Worm (Caenorhabditis elegans) whole organism, early embryonic: ENCODE measurements around the gene C08E8.9.

Source experiments
- B0310.2 ChIP-seq: sonication (generic microtip); optimal IDR thresholded peaks from 2 replicates; lab custom pipeline; 2016; ENCODE audit warnings: mild to moderate bottlenecking, missing genetic modification characterization, missing compliant biosample characterization
- F13C5.2 ChIP-seq: sonication (generic microtip); optimal IDR thresholded peaks from 2 replicates; lab custom pipeline; 2017; ENCODE audit warnings: mild to moderate bottlenecking, missing genetic modification characterization, inconsistent platforms, missing compliant biosample characterization
- aly-1 ChIP-seq: sonication (generic microtip); optimal IDR thresholded peaks from 2 replicates; lab custom pipeline; 2016; ENCODE audit warnings: missing genetic modification characterization, missing compliant biosample characterization
- ama-1 ChIP-seq: fragments of 150-350 bp; optimal IDR thresholded peaks from 2 replicates; lab custom pipeline; 2014
- ceh-13 ChIP-seq: fragments of 200-800 bp; sonication (Bioruptor generic); optimal IDR thresholded peaks from 2 replicates; lab custom pipeline; 2018; ENCODE audit warnings: mild to moderate bottlenecking, missing genetic modification characterization, missing compliant biosample characterization
- ceh-36 ChIP-seq: sonication (generic microtip); optimal IDR thresholded peaks from 2 replicates; lab custom pipeline; 2016; ENCODE audit warnings: missing genetic modification characterization, inconsistent platforms, missing compliant biosample characterization
- ets-7 ChIP-seq: sonication (generic microtip); optimal IDR thresholded peaks from 2 replicates; lab custom pipeline; 2016; ENCODE audit warnings: missing genotype, missing genetic modification characterization, missing compliant biosample characterization
- flt-1 ChIP-seq: fragments of 200-800 bp; sonication (Bioruptor generic); IDR thresholded peaks from 2 replicates; pipeline ENCODE4 v1.3.6; 2022; ENCODE audit warnings: missing genetic modification characterization, missing compliant biosample characterization
- hmbx-1 ChIP-seq: sonication (generic microtip); optimal IDR thresholded peaks from 2 replicates; lab custom pipeline; 2016; ENCODE audit warnings: mild to moderate bottlenecking, missing genetic modification characterization, missing compliant biosample characterization
- hmg-4 ChIP-seq: fragments of 200-800 bp; sonication (Bioruptor generic); optimal IDR thresholded peaks from 2 replicates; lab custom pipeline; 2018; ENCODE audit warnings: mild to moderate bottlenecking, missing genetic modification characterization, missing compliant biosample characterization
- hnd-1 ChIP-seq: sonication (generic microtip); optimal IDR thresholded peaks from 2 replicates; lab custom pipeline; 2016; ENCODE audit warnings: missing genetic modification characterization, missing compliant biosample characterization
- pes-1 ChIP-seq: fragments of 200-800 bp; sonication (Bioruptor generic); IDR thresholded peaks from 2 replicates; pipeline ENCODE4 v1.3.6; 2022; ENCODE audit warnings: missing genetic modification reagents, missing genetic modification characterization, missing compliant biosample characterization
- scrt-1 ChIP-seq: fragments of 200-800 bp; sonication (Bioruptor generic); IDR thresholded peaks from 2 replicates; pipeline ENCODE4 v1.3.6; 2022; ENCODE audit warnings: missing genetic modification characterization, missing compliant biosample characterization
- sea-1 ChIP-seq: fragments of 200-800 bp; sonication (Bioruptor generic); conservative IDR thresholded peaks from 2 replicates; pipeline ENCODE4 v1.3.6; 2022; ENCODE audit warnings: missing genetic modification characterization, missing compliant biosample characterization
- tbx-11 ChIP-seq: fragments of 200-800 bp; sonication (Bioruptor generic); IDR thresholded peaks from 2 replicates; pipeline ENCODE4 v1.3.6; 2022; ENCODE audit warnings: missing genetic modification characterization, missing compliant biosample characterization
- tbx-37 ChIP-seq: fragments of 200-800 bp; sonication (Bioruptor generic); conservative IDR thresholded peaks from 2 replicates; pipeline ENCODE4 v1.3.6; 2022; ENCODE audit warnings: missing genetic modification reagents, missing genetic modification characterization, missing compliant biosample characterization
- tra-4 ChIP-seq: sonication (generic microtip); optimal IDR thresholded peaks from 2 replicates; lab custom pipeline; 2017; ENCODE audit warnings: missing genetic modification characterization, missing compliant biosample characterization

The C08E8.9 gene

DNA sequence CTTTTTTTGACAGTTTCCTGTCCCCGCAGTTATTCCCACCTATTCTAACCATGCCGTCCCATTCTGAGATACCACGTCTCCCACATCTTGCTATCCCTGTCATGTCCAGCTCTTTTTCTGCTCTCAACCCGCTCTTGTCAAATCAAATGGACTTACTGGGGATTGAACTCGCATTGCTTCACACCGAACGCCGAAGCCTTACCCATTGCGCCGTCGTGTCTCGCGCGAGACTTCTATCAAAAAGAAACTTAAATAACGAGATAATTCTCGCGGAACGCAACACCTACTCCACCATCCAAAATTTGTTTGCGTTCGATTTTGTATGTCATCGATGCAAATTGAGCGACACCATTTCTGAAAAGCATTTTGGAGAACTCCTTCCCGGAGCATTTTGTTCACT is 20.5 kb upstream of the C08E8.9 start:
- TF ChIP-seq ceh-13 (GFP tag; lab: Kevin White, UChicago) (no peak), tbx-11 (GFP tag; lab: Robert Waterston, UW) (no peak), hmg-4 (GFP tag; lab: Kevin White, UChicago) (no peak), F13C5.2 (no peak), ceh-36 (tag; lab: Kevin White, UChicago) (no peak), flt-1 (GFP tag; lab: Robert Waterston, UW) (no peak), ets-7 (no peak), hnd-1 (tag; lab: Kevin White, UChicago) (no peak), tra-4 (tag; lab: Kevin White, UChicago) (no peak), ama-1 (lab: Kevin White, UChicago) (no peak), B0310.2 (no peak), tbx-37 (GFP tag; lab: Robert Waterston, UW) (no peak), scrt-1 (no peak)

ce11 chrV:18346080-18346479 is 18.6 kb upstream of the C08E8.9 start:
- TF ChIP-seq tbx-11 (GFP tag; lab: Robert Waterston, UW): no peak

DNA sequence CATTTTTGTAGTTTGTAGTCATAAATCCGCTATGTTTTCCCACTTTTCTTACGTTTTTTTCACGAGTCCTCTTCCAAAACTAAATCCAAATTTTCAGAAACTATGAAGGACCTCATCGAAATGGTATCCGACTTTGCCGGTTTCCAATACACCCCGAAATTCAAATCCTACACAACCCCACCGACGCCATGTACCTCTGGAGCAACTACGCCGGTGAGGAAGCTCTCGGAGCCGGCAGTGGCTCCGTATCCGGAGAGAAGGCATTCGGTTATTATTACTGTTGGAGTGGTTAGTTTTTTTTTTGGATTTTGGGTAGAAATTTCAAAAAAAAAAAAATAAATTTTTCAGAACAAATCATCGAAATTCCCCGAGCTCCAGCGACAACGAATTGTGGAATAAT is 14.6 kb upstream of the C08E8.9 start, which contains the start of gene C08E8.3:
Gene C08E8.3, plus strand, starts transcription at position 84 of the 400 bp plus-strand sequence.
- TF ChIP-seq flt-1 (GFP tag; lab: Robert Waterston, UW) (no peak), tbx-37 (GFP tag; lab: Robert Waterston, UW) (no peak), ets-7 (no peak), hmg-4 (GFP tag; lab: Kevin White, UChicago) (no peak), pes-1 (no peak), tra-4 (tag; lab: Kevin White, UChicago) (no peak), hmbx-1 (tag; lab: Kevin White, UChicago) (no peak), ceh-13 (GFP tag; lab: Kevin White, UChicago) (no peak)

DNA sequence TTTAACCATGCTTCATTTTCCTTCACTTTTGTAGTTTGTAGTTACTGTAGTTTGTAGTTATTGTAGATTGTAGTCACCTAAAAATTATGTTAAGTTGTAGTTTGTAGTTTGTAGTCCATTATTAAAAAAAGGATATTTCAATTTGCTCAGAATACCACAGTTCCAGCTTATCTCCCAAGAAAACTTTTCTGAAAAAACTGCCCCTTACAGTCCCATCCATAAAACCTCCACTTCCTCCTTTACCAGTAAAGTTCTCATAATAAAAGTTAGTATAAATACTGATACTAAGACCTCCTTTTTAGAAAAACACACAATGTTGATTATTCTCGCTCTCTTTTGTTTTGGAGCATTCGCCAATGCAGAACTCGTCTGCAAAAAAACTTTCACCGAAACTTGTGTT is 13.9 kb upstream of the C08E8.9 start, which contains the start of gene C08E8.11:
Gene C08E8.11, plus strand, starts transcription at position 301 of the 400 bp plus-strand sequence.
- no peak for TF ChIP-seq sea-1 (GFP tag; lab: Robert Waterston, UW)
- TF ChIP-seq tbx-11 (GFP tag; lab: Robert Waterston, UW): no peak
- no peak for TF ChIP-seq F13C5.2
- no peak for TF ChIP-seq ets-7
- no peak for TF ChIP-seq pes-1
- TF ChIP-seq B0310.2: no peak
- no peak for TF ChIP-seq flt-1 (GFP tag; lab: Robert Waterston, UW)
- no peak for TF ChIP-seq scrt-1
- no peak for TF ChIP-seq tra-4 (tag; lab: Kevin White, UChicago)
- no peak for TF ChIP-seq aly-1
- no peak for TF ChIP-seq ceh-13 (GFP tag; lab: Kevin White, UChicago)
- TF ChIP-seq hmg-4 (GFP tag; lab: Kevin White, UChicago): no peak

- TF ChIP-seq F13C5.2 (no peak), ama-1 (lab: Kevin White, UChicago) (no peak), flt-1 (GFP tag; lab: Robert Waterston, UW) (no peak), hnd-1 (tag; lab: Kevin White, UChicago) (no peak), tbx-37 (GFP tag; lab: Robert Waterston, UW) (no peak), scrt-1 (no peak), tra-4 (tag; lab: Kevin White, UChicago) (no peak), hmbx-1 (tag; lab: Kevin White, UChicago) (no peak), tbx-11 (GFP tag; lab: Robert Waterston, UW) (no peak), ceh-13 (GFP tag; lab: Kevin White, UChicago) (no peak), ceh-36 (tag; lab: Kevin White, UChicago) (no peak), sea-1 (GFP tag; lab: Robert Waterston, UW) (no peak), ets-7 (no peak), hmg-4 (GFP tag; lab: Kevin White, UChicago) (no peak), pes-1 (no peak), aly-1 (no peak), B0310.2 (no peak)
Measured at ce11 chrV:18354299-18354698, 10.4 kb upstream of the C08E8.9 start.

DNA sequence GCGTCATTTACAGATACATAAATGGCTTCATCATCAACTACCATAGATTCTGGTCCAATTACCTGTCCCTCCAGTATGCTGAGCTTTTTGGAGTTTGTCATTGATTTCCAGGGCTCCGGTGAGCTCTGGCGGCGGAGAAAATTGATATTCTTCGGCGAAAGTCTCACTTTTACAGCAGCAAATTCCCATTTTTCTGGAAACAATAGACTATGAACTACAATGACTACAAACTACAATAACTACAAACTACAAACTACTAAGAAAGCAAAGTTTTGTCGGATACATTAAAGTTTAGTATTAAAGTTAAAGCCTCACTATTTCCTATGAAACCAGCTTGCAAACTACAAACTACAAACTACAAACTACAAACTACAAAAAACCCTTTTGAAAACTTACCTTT is 8.9 kb upstream of the C08E8.9 start, which contains the start of gene C08E8.2:
Gene C08E8.2, minus strand, starts transcription at position 101 of the 400 bp plus-strand sequence.
- TF ChIP-seq flt-1 (GFP tag; lab: Robert Waterston, UW) (no peak), ceh-36 (tag; lab: Kevin White, UChicago) (no peak), aly-1 (no peak), tbx-37 (GFP tag; lab: Robert Waterston, UW) (no peak), tbx-11 (GFP tag; lab: Robert Waterston, UW) (no peak), ceh-13 (GFP tag; lab: Kevin White, UChicago) (no peak), tra-4 (tag; lab: Kevin White, UChicago) (no peak), hnd-1 (tag; lab: Kevin White, UChicago) (no peak), F13C5.2 (no peak), ama-1 (lab: Kevin White, UChicago) (no peak), ets-7 (no peak), scrt-1 (no peak), sea-1 (GFP tag; lab: Robert Waterston, UW) (no peak), hmg-4 (GFP tag; lab: Kevin White, UChicago) (no peak), B0310.2 (no peak), pes-1 (no peak), hmbx-1 (tag; lab: Kevin White, UChicago) (no peak)

DNA sequence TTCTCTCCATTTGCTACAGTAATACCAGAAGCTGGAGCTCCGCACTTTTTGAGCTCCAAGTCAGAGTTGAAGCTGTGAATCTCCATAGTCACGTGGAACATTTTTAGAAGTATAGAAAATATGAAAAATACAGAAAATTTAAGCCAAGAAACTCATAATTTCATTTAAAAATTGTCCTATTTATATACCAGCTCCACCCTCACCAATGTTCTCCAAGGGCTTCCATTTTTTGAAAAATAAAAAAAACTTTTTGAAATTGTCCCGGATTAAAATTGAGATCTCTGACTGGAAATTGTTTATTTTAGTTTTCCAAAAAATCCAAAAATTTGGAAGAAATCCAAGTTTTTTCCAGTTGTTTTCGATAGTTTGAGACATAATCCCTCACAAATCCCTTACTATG is 4.8 kb upstream of the C08E8.9 start, which contains the start of gene C08E8.5:
Gene C08E8.5, minus strand, starts transcription at position 101 of the 400 bp plus-strand sequence.
- TF ChIP-seq pes-1 (no peak), tra-4 (tag; lab: Kevin White, UChicago) (no peak), ceh-36 (tag; lab: Kevin White, UChicago) (no peak), hmbx-1 (tag; lab: Kevin White, UChicago) (no peak), ama-1 (lab: Kevin White, UChicago) (no peak), ets-7 (no peak), tbx-11 (GFP tag; lab: Robert Waterston, UW) (no peak), tbx-37 (GFP tag; lab: Robert Waterston, UW) (no peak), flt-1 (GFP tag; lab: Robert Waterston, UW) (no peak), scrt-1 (no peak), sea-1 (GFP tag; lab: Robert Waterston, UW) (no peak), hnd-1 (tag; lab: Kevin White, UChicago) (no peak), ceh-13 (GFP tag; lab: Kevin White, UChicago) (no peak), aly-1 (no peak), B0310.2 (no peak), hmg-4 (GFP tag; lab: Kevin White, UChicago) (no peak), F13C5.2 (no peak)
